Fruit fly (Drosophila melanogaster) whole organism, wandering third instar larva: Measurements from ENCODE around the gene CG44044.

Experiments
- Abd-B ChIP-seq: fragments of >200 bp; optimal IDR thresholded peaks from 2 replicates; lab custom pipeline; 2017; ENCODE audit warnings: missing biosample characterization, missing genetic modification characterization
- CrebA ChIP-seq: fragments of 200-800 bp; sonication (Bioruptor generic); optimal IDR thresholded peaks from 2 replicates; lab custom pipeline; 2016; ENCODE audit warnings: missing biosample characterization, mild to moderate bottlenecking, missing genetic modification characterization, borderline replicate concordance
- Dfd ChIP-seq: fragments of >200 bp; optimal IDR thresholded peaks from 2 replicates; lab custom pipeline; 2017; ENCODE audit warnings: missing biosample characterization, missing genetic modification characterization
- Dif ChIP-seq: fragments of 200-275, 200-300 bp; sonication (Bioruptor generic); optimal IDR thresholded peaks from 2 replicates; lab custom pipeline; 2018; ENCODE audit warnings: missing biosample characterization, missing genetic modification characterization; ENCODE audit not compliant: partially characterized antibody
- GATAd ChIP-seq: sonication (Bioruptor generic); optimal IDR thresholded peaks from 2 replicates; lab custom pipeline; 2016; ENCODE audit warnings: missing biosample characterization, missing genetic modification characterization
- HLH106 ChIP-seq: fragments of 200-800 bp; optimal IDR thresholded peaks from 3 replicates; lab custom pipeline; 2019; ENCODE audit warnings: missing biosample characterization, mild to moderate bottlenecking, missing genetic modification characterization, moderate library complexity
- Hnf4 ChIP-seq: fragments of 200-800 bp; sonication (Bioruptor generic); optimal IDR thresholded peaks from 2 replicates; lab custom pipeline; 2016; ENCODE audit warnings: missing biosample characterization, mild to moderate bottlenecking, missing genetic modification characterization
- Hr78 ChIP-seq: fragments of >200 bp; optimal IDR thresholded peaks from 2 replicates; lab custom pipeline; 2017; ENCODE audit warnings: missing biosample characterization, missing genetic modification characterization
- Hr83 ChIP-seq: fragments of 200-300 bp; sonication (Bioruptor generic); optimal IDR thresholded peaks from 2 replicates; lab custom pipeline; 2016; ENCODE audit warnings: missing biosample characterization, mild to moderate bottlenecking, missing genetic modification characterization, moderate library complexity; ENCODE audit not compliant: poor library complexity, severe bottlenecking
- Jra ChIP-seq: sonication (Bioruptor generic); optimal IDR thresholded peaks from 2 replicates; lab custom pipeline; 2016; ENCODE audit warnings: missing biosample characterization, missing genetic modification characterization
- N ChIP-seq: fragments of >200 bp; optimal IDR thresholded peaks from 2 replicates; lab custom pipeline; 2018; ENCODE audit warnings: missing biosample characterization, missing external identifiers, missing genetic modification characterization
- Rel ChIP-seq, 2 experiments: fragments of 200-800 bp; sonication (Bioruptor generic) in 1 of 2; optimal IDR thresholded peaks; 2 replicates in 1 of 2; 3 replicates in 1 of 2; lab custom pipeline; 2016 to 2019; ENCODE audit warnings: mild to moderate bottlenecking in 2 of 2, missing biosample characterization in 2 of 2, missing genetic modification characterization in 2 of 2, moderate library complexity in 1 of 2
- Vsx2 ChIP-seq: fragments of 200-300, 225-300 bp; sonication (Bioruptor generic); optimal IDR thresholded peaks from 2 replicates; lab custom pipeline; 2018; ENCODE audit warnings: missing biosample characterization, missing genetic modification characterization; ENCODE audit not compliant: partially characterized antibody
- br ChIP-seq: fragments of 200-800 bp; sonication (Bioruptor generic); optimal IDR thresholded peaks from 2 replicates; lab custom pipeline; 2016; ENCODE audit warnings: missing biosample characterization, missing genetic modification characterization
- brk ChIP-seq: fragments of 200-800 bp; sonication (Bioruptor generic); optimal IDR thresholded peaks from 2 replicates; lab custom pipeline; 2016; ENCODE audit warnings: missing biosample characterization, mild to moderate bottlenecking, missing genetic modification characterization
- dl ChIP-seq, 2 experiments: fragments of 175-275, 200-275 bp in 1 of 2; fragments of 200-275 bp in 1 of 2; sonication (Bioruptor generic); optimal IDR thresholded peaks; lab custom pipeline; 2018; ENCODE audit warnings: mild to moderate bottlenecking in 2 of 2, missing biosample characterization in 2 of 2, missing genetic modification characterization in 2 of 2, moderate library complexity in 2 of 2; ENCODE audit not compliant: partially characterized antibody in 2 of 2, insufficient read depth in 1 of 2
- dmrt93B ChIP-seq: fragments of 200-800 bp; sonication (Bioruptor generic); optimal IDR thresholded peaks from 2 replicates; lab custom pipeline; 2018; ENCODE audit warnings: missing biosample characterization, mild to moderate bottlenecking, missing genetic modification characterization
- dsf ChIP-seq: sonication (Bioruptor generic); optimal IDR thresholded peaks from 2 replicates; lab custom pipeline; 2016; ENCODE audit warnings: missing biosample characterization, missing genetic modification characterization, borderline replicate concordance
- ey ChIP-seq: fragments of 200-800 bp; sonication (Bioruptor generic); optimal IDR thresholded peaks from 2 replicates; lab custom pipeline; 2016; ENCODE audit warnings: missing biosample characterization, missing genetic modification characterization
- foxo ChIP-seq, 2 experiments: fragments of 200-800 bp; sonication (Bioruptor generic); optimal IDR thresholded peaks; 2 replicates in 1 of 2; 3 replicates in 1 of 2; lab custom pipeline; 2016 to 2017; ENCODE audit warnings: missing biosample characterization in 2 of 2, missing genetic modification characterization in 2 of 2
- fru ChIP-seq: fragments of 200-800 bp; sonication (Bioruptor generic); optimal IDR thresholded peaks from 3 replicates; lab custom pipeline; 2016; ENCODE audit warnings: missing biosample characterization, mild to moderate bottlenecking, missing genetic modification characterization
- h ChIP-seq: fragments of 200-800 bp; sonication (Bioruptor generic); optimal IDR thresholded peaks from 3 replicates; lab custom pipeline; 2016; ENCODE audit warnings: missing biosample characterization, mild to moderate bottlenecking, missing genetic modification characterization
- jim ChIP-seq: fragments of 175-275, 200-325 bp; sonication (Bioruptor generic); optimal IDR thresholded peaks from 2 replicates; lab custom pipeline; 2016; ENCODE audit warnings: missing biosample characterization, mild to moderate bottlenecking, missing genetic modification characterization
- lola ChIP-seq: fragments of >200 bp; optimal IDR thresholded peaks from 2 replicates; lab custom pipeline; 2017; ENCODE audit warnings: missing biosample characterization, missing genetic modification characterization
- pan ChIP-seq: fragments of >200 bp; optimal IDR thresholded peaks from 2 replicates; lab custom pipeline; 2017
- psq ChIP-seq: fragments of 200-800 bp; sonication (Bioruptor generic); optimal IDR thresholded peaks from 3 replicates; lab custom pipeline; 2017; ENCODE audit warnings: missing biosample characterization, mild to moderate bottlenecking, missing genetic modification characterization, moderate library complexity
- rgr ChIP-seq: fragments of 200-800 bp; sonication (Bioruptor generic); optimal IDR thresholded peaks from 3 replicates; lab custom pipeline; 2016; ENCODE audit warnings: missing biosample characterization, mild to moderate bottlenecking, missing genetic modification characterization
- sage ChIP-seq: fragments of 200-800 bp; sonication (Bioruptor generic); optimal IDR thresholded peaks from 2 replicates; lab custom pipeline; 2016; ENCODE audit warnings: missing biosample characterization, mild to moderate bottlenecking, missing genetic modification characterization
- sv ChIP-seq: fragments of 200-800 bp; sonication (Bioruptor generic); optimal IDR thresholded peaks from 3 replicates; lab custom pipeline; 2016; ENCODE audit warnings: missing biosample characterization, missing genetic modification characterization
- tai ChIP-seq: sonication (Bioruptor generic); optimal IDR thresholded peaks from 2 replicates; lab custom pipeline; 2016; ENCODE audit warnings: missing biosample characterization, missing genetic modification characterization
- woc ChIP-seq: sonication (Bioruptor generic); optimal IDR thresholded peaks from 2 replicates; lab custom pipeline; 2016; ENCODE audit warnings: missing biosample characterization, mild to moderate bottlenecking, missing genetic modification characterization

The CG44044 gene

dm6 chr3R:16284481-16284880 lies 37.2 kb upstream of the CG44044 start:
- TF ChIP-seq lola (GFP tag; lab: Kevin White, UChicago) (no peak), N (GFP tag; lab: Kevin White, UChicago) (no peak), psq (GFP tag; lab: Kevin White, UChicago) (no peak), Hnf4 (no peak), tai (GFP tag; lab: Kevin White, UChicago) (no peak), GATAd (no peak), fru (GFP tag; lab: Kevin White, UChicago) (no peak), Dif (GFP tag; lab: Kevin White, UChicago) (no peak), ey (GFP tag; lab: Kevin White, UChicago) (no peak), CrebA (GFP tag; lab: Kevin White, UChicago) (no peak), Hr78 (GFP tag; lab: Kevin White, UChicago) (no peak), Hr83 (GFP tag; lab: Kevin White, UChicago) (no peak), dmrt93B (GFP tag; lab: Kevin White, UChicago) (no peak), pan (lab: Kevin White, UChicago) (no peak), br (GFP tag; lab: Kevin White, UChicago) (no peak), dsf (no peak), HLH106 (tag; lab: Kevin White, UChicago) (no peak), woc (GFP tag; lab: Kevin White, UChicago) (no peak), Rel (GFP tag; optimal IDR thresholded peaks at IDR 0.05; lab: Kevin White, UChicago) (no peak), Rel (tag; optimal IDR thresholded peaks at IDR 0.05; lab: Kevin White, UChicago) (no peak), brk (no peak)

DNA sequence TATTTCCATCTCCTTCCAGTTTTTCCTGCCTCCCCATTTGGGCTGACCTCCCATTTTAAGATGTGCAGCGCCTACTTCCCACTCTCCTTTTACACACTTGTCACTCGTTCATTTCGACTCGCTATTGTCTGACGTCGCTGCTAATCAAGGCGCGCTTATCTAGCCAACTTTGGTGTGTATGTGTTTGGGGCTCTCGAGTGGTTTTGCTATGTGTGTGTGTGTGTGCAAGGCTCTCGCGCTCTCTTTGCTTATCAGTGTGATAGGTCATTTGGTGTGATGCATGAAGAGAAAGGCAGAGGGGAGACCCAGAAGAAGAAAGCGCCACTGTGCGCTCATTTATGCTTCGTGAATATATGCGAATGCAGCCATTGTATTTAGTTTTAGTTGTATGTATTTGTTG lies 36.7 kb upstream of the CG44044 start:
- TF ChIP-seq Dif (GFP tag; lab: Kevin White, UChicago) (peak; percentile 24), dl (GFP tag; optimal IDR thresholded peaks at IDR 0.05; lab: Kevin White, UChicago; ENCODE audit: insufficient read depth in 1 of 2, partially characterized antibody in 2 of 2) (peak in 1 of 2 experiments; percentile 42), foxo (GFP tag; optimal IDR thresholded peaks at IDR 0.05; lab: Kevin White, UChicago) (no peak), h (no peak), Rel (GFP tag; optimal IDR thresholded peaks at IDR 0.05; lab: Kevin White, UChicago) (no peak), Rel (tag; optimal IDR thresholded peaks at IDR 0.05; lab: Kevin White, UChicago) (peak; percentile 65)
- TF ChIP-seq, all 38 proteins: peak for 3

- TF ChIP-seq Rel (GFP tag; optimal IDR thresholded peaks at IDR 0.05; lab: Kevin White, UChicago) = no peak
- peak; percentile 70 for TF ChIP-seq Rel (tag; optimal IDR thresholded peaks at IDR 0.05; lab: Kevin White, UChicago)
- TF ChIP-seq HLH106 (tag; lab: Kevin White, UChicago) = no peak
- no peak for TF ChIP-seq CrebA (GFP tag; lab: Kevin White, UChicago)
These were observed 35.9 kb upstream of the CG44044 start for dm6 chr3R:16285612-16286188.

DNA sequence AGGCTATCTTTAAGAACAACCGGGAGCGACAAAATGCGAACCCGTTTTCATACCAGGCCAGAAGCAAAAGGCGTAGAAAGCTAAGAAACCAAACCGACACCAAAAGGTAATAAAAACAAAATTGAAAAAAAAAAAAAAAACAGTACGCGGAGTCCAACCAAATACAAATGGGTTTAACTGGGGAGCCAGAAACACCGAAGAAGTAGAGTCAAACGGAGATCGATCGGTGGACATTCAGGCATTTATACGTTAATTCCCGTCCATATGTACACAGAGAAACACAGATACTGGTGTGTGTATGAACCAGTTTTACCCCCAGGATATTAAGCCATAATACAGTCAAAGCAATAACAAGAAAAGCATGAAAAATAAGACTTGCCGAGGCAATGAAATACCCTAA lies 34.5 kb upstream of the CG44044 start:
- TF ChIP-seq Vsx2 (GFP tag; lab: Kevin White, UChicago) (peak; percentile 8), Abd-B (GFP tag; lab: Kevin White, UChicago) (no peak), fru (GFP tag; lab: Kevin White, UChicago) (no peak), pan (lab: Kevin White, UChicago) (no peak), sage (GFP tag; lab: Kevin White, UChicago) (no peak), dl (GFP tag; optimal IDR thresholded peaks at IDR 0.05; lab: Kevin White, UChicago; ENCODE audit: insufficient read depth in 1 of 2, partially characterized antibody in 2 of 2) (no peak), psq (GFP tag; lab: Kevin White, UChicago) (peak; percentile 75)

DNA sequence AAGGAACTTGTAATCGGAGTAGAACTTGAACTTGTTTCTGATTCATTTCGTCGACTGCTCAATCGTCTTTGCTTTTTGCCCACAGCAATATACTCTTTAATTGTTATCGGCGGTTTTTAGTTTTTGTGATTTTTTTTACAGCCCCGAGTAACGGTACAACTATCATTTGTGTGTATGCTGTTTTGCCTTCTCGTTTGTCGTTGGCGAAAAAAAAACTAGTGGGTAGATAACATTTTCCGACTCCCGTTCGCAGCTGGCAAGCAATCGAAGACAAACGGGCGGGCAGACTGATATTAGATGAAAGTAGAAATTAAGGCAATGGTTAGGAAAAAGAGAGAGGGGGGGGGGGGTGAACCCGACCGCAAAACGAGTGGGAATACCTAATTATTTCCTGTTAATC lies 33.8 kb upstream of the CG44044 start:
- TF ChIP-seq Dfd (GFP tag; lab: Kevin White, UChicago) = no peak
- no peak for TF ChIP-seq Jra (GFP tag; lab: Kevin White, UChicago)
- no peak for TF ChIP-seq GATAd
- TF ChIP-seq jim (GFP tag; lab: Kevin White, UChicago) = no peak
- no peak for TF ChIP-seq lola (GFP tag; lab: Kevin White, UChicago)
- TF ChIP-seq Abd-B (GFP tag; lab: Kevin White, UChicago) = no peak
- TF ChIP-seq Vsx2 (GFP tag; lab: Kevin White, UChicago) = no peak
- TF ChIP-seq rgr (GFP tag; lab: Kevin White, UChicago) = no peak
- no peak for TF ChIP-seq sv (GFP tag; lab: Kevin White, UChicago)
- TF ChIP-seq Rel (GFP tag; optimal IDR thresholded peaks at IDR 0.05; lab: Kevin White, UChicago) = no peak
- TF ChIP-seq Rel (tag; optimal IDR thresholded peaks at IDR 0.05; lab: Kevin White, UChicago) = no peak
